Fruit fly (Drosophila melanogaster) Kc167 (cell line): ENCODE measurements around the gene CG17597.

ENCODE experiments used
- h ChIP-seq: fragments of >200 bp; optimal IDR thresholded peaks from 3 replicates; lab custom pipeline; 2018; ENCODE audit warnings: missing external identifiers
- psq ChIP-seq: fragments of >200 bp; optimal IDR thresholded peaks from 2 replicates; lab custom pipeline; 2017; ENCODE audit warnings: missing external identifiers
- ttk ChIP-seq: sonication (Bioruptor generic); optimal IDR thresholded peaks from 2 replicates; lab custom pipeline; 2017; ENCODE audit warnings: missing external identifiers

dm6 chr2L:18844479-18844878 is 13.5 kb upstream of the CG17597 start, which contains the start of gene CG33120:
- TF ChIP-seq psq (lab: Kevin White, UChicago) (no peak), h (lab: Kevin White, UChicago) (no peak), ttk (lab: Kevin White, UChicago) (no peak)
